Worm (Caenorhabditis elegans) whole organism, young adult: ENCODE measurements around the gene mif-1.

Experiments used
- F49E8.2 ChIP-seq: sonication (generic microtip); optimal IDR thresholded peaks from 3 replicates; lab custom pipeline; 2017; ENCODE audit warnings: missing genetic modification characterization, mild to moderate bottlenecking, missing compliant biosample characterization, antibody characterized with exemption, moderate library complexity; ENCODE audit not compliant: insufficient read depth
- T07F8.4 ChIP-seq: sonication (generic microtip); optimal IDR thresholded peaks from 2 replicates; lab custom pipeline; 2016; ENCODE audit warnings: mild to moderate bottlenecking, missing genetic modification characterization, moderate library complexity, missing compliant biosample characterization
- ccch-3 ChIP-seq: fragments of 200-800 bp; sonication (Bioruptor generic); optimal IDR thresholded peaks from 2 replicates; lab custom pipeline; 2018; ENCODE audit warnings: mild to moderate bottlenecking, missing genetic modification characterization, missing compliant biosample characterization
- die-1 ChIP-seq: sonication (generic microtip); optimal IDR thresholded peaks from 2 replicates; lab custom pipeline; 2016; ENCODE audit warnings: missing genotype, mild to moderate bottlenecking, missing genetic modification characterization, missing compliant biosample characterization
- dpl-1 ChIP-seq: fragments of 150-350 bp; optimal IDR thresholded peaks from 2 replicates; lab custom pipeline; 2014; ENCODE audit warnings: missing biosample characterization, missing genetic modification reagents, missing genetic modification characterization
- efl-1 ChIP-seq: fragments of 150-350 bp; optimal IDR thresholded peaks from 2 replicates; lab custom pipeline; 2014; ENCODE audit warnings: missing biosample characterization, missing genetic modification reagents, missing genetic modification characterization
- let-607 ChIP-seq, 2 experiments: fragments of 200-800 bp in 1 of 2; sonication (Bioruptor generic) in 1 of 2; sonication (generic microtip) in 1 of 2; optimal IDR thresholded peaks; 2 replicates each; lab custom pipeline; 2016 to 2018; ENCODE audit warnings: mild to moderate bottlenecking in 2 of 2, missing compliant biosample characterization in 2 of 2, missing genetic modification characterization in 2 of 2, moderate library complexity in 2 of 2, missing genotype in 1 of 2
- unc-62 ChIP-seq: fragments of 150-350 bp; optimal IDR thresholded peaks from 2 replicates; lab custom pipeline; 2014; ENCODE audit warnings: missing biosample characterization, missing genetic modification reagents, missing genetic modification characterization

- TF ChIP-seq F49E8.2 (no peak), T07F8.4 (no peak), die-1 (tag; lab: Kevin White, UChicago) (no peak), efl-1 (GFP tag; lab: Kevin White, UChicago) (peak; percentile 63), let-607 (tag; optimal IDR thresholded peaks at IDR 0.05; lab: Kevin White, UChicago) (no peak), ccch-3 (GFP tag; lab: Kevin White, UChicago) (no peak), unc-62 (no peak), dpl-1 (GFP tag; lab: Kevin White, UChicago) (peak; percentile 8)
Measured at ce11 chrIII:11825654-11826053, 22.3 kb upstream of the mif-1 start.
